Worm (Caenorhabditis elegans) whole organism, L2 larva: ENCODE data around the gene gob-1.

Experiments
- R02D3.7 ChIP-seq: fragments of 150-350 bp; optimal IDR thresholded peaks from 2 replicates; lab custom pipeline; 2014; ENCODE audit warnings: missing biosample characterization, missing genetic modification characterization
- aly-2 ChIP-seq: fragments of 150-350 bp; optimal IDR thresholded peaks from 2 replicates; lab custom pipeline; 2014; ENCODE audit warnings: missing biosample characterization, missing genetic modification characterization
- lin-39 ChIP-seq: fragments of 150-350 bp; optimal IDR thresholded peaks from 2 replicates; lab custom pipeline; 2014; ENCODE audit warnings: missing biosample characterization, missing genetic modification reagents, missing genetic modification characterization
- mdl-1 ChIP-seq, 2 experiments: fragments of 150-350 bp in 1 of 2; sonication (generic microtip) in 1 of 2; optimal IDR thresholded peaks; 2 replicates each; lab custom pipeline; 2017; ENCODE audit warnings: missing biosample characterization in 2 of 2, missing genetic modification characterization in 2 of 2

DNA sequence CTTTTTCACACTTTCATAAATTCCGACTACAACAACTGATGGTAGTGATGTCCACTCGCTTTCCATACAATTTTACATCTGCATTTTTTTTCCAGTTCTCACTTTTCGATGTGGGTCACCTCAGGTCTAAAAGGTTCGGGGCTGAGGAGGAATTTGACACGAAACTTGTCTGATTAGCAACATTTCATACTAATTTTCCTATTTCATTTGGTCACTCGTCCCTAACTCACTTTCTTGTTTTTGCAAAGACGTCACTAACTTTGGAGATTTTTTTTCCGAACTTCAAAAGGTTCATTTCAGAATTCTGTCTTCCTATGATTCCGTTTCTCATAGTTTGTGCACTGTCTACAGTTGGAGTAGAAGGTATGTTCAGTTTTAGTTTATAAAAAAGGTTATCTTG lies 5.6 kb upstream of the gob-1 start, which contains the start of gene H13N06.2:
- TF ChIP-seq lin-39 (no peak), mdl-1 (tag; optimal IDR thresholded peaks at IDR 0.05; lab: Kevin White, UChicago) (no peak), R02D3.7 (tag; lab: Kevin White, UChicago) (no peak), aly-2 (no peak)
